Fruit fly (Drosophila melanogaster): ENCODE measurements around the gene mub.

dm6 chr3L:21961892-21962518 is 117.4 kb downstream of the mub start, which contains the start of gene Chs2:
- TF ChIP-seq br (GFP tag; optimal IDR thresholded peaks at IDR 0.05) (no peak), Hr83 (GFP tag; optimal IDR thresholded peaks at IDR 0.05; ENCODE audit: poor library complexity, severe bottlenecking) (no peak), Abd-B (GFP tag; optimal IDR thresholded peaks at IDR 0.05) (no peak), Dif (GFP tag; optimal IDR thresholded peaks at IDR 0.05; ENCODE audit: partially characterized antibody) (no peak), OdsH (GFP tag; optimal IDR thresholded peaks at IDR 0.05) (no peak), Hr78 (GFP tag; optimal IDR thresholded peaks at IDR 0.05) (no peak), N (GFP tag; optimal IDR thresholded peaks at IDR 0.05) (no peak)

Measured in whole organism, wandering third instar larva.